Worm (Caenorhabditis elegans): ENCODE measurements around the gene ruvb-1.

ce11 chrV:9964152-9964785 lies 16.3 kb downstream of the ruvb-1 start:
- TF ChIP-seq hlh-30 (tag; optimal IDR thresholded peaks at IDR 0.05; ENCODE audit: insufficient read depth) (no peak), fax-1 (tag; optimal IDR thresholded peaks at IDR 0.05) (no peak), ceh-30 (tag; optimal IDR thresholded peaks at IDR 0.05) (no peak), fkh-10 (GFP tag; optimal IDR thresholded peaks at IDR 0.05) (no peak), pqm-1 (tag; optimal IDR thresholded peaks at IDR 0.05) (no peak), C08G9.2 (tag; optimal IDR thresholded peaks at IDR 0.05) (no peak), ceh-9 (tag; optimal IDR thresholded peaks at IDR 0.05) (no peak), madf-2 (tag; optimal IDR thresholded peaks at IDR 0.05) (no peak)
